Worm (Caenorhabditis elegans) whole organism, L3 larva: ENCODE data around the gene zyx-1.

ENCODE experiments used
- aly-2 ChIP-seq: fragments of 150-350 bp; optimal IDR thresholded peaks from 2 replicates; lab custom pipeline; 2014; ENCODE audit warnings: missing biosample characterization, missing genetic modification characterization
- ceh-28 ChIP-seq: fragments of 150-350 bp; optimal IDR thresholded peaks from 2 replicates; lab custom pipeline; 2014; ENCODE audit warnings: missing biosample characterization, missing genetic modification reagents, missing genetic modification characterization
- elt-3 ChIP-seq, 3 experiments: fragments of 150-350 bp in 1 of 3; sonication (generic microtip) in 2 of 3; optimal IDR thresholded peaks; 2 replicates in 2 of 3; 4 replicates in 1 of 3; lab custom pipeline; 2014 to 2017; ENCODE audit warnings: missing biosample characterization in 3 of 3, missing genetic modification characterization in 3 of 3
- eor-1 ChIP-seq, 2 experiments: fragments of 150-350 bp; optimal IDR thresholded peaks; 2 replicates each; lab custom pipeline; 2014 to 2018; ENCODE audit warnings: missing biosample characterization in 2 of 2, missing genetic modification characterization in 2 of 2
- fos-1 ChIP-seq: fragments of 150-350 bp; optimal IDR thresholded peaks from 2 replicates; lab custom pipeline; 2014; ENCODE audit warnings: missing biosample characterization, missing genetic modification characterization

DNA sequence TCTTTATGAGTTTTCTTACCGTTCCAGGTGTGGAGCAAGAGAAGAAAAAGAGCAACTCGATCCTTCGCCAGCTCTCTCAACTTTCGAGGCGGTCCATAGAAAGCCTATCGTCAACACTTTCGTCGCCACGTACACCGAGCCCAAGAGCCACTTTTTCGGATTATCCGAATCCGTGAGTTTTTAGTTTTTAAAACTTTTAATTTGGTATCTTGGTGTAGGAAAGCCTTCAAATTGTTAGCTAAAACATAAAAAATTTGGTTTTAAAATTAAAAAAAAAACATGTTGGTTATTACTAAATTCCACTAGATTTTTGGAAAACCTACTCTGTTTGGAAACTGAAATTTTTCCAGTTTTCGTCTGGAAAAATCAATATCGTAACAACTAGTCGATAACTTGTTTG, 17.0 kb downstream of the zyx-1 start:
- TF ChIP-seq fos-1 (tag; lab: Kevin White, UChicago), result no peak
- TF ChIP-seq elt-3 (tag; optimal IDR thresholded peaks at IDR 0.05; lab: Kevin White, UChicago), result no peak
- no peak for TF ChIP-seq aly-2
- TF ChIP-seq eor-1 (tag; optimal IDR thresholded peaks at IDR 0.05; lab: Kevin White, UChicago), result no peak
- TF ChIP-seq ceh-28 (tag; lab: Kevin White, UChicago), result no peak
